Worm (Caenorhabditis elegans) whole organism, early embryonic: Measurements from ENCODE around the gene nspc-13.

Experiments used
- B0310.2 ChIP-seq: sonication (generic microtip); optimal IDR thresholded peaks from 2 replicates; lab custom pipeline; 2016; ENCODE audit warnings: mild to moderate bottlenecking, missing genetic modification characterization, missing compliant biosample characterization
- ama-1 ChIP-seq: fragments of 150-350 bp; optimal IDR thresholded peaks from 2 replicates; lab custom pipeline; 2014
- ceh-13 ChIP-seq: fragments of 200-800 bp; sonication (Bioruptor generic); optimal IDR thresholded peaks from 2 replicates; lab custom pipeline; 2018; ENCODE audit warnings: mild to moderate bottlenecking, missing genetic modification characterization, missing compliant biosample characterization
- ets-7 ChIP-seq: sonication (generic microtip); optimal IDR thresholded peaks from 2 replicates; lab custom pipeline; 2016; ENCODE audit warnings: missing genotype, missing genetic modification characterization, missing compliant biosample characterization
- hmbx-1 ChIP-seq: sonication (generic microtip); optimal IDR thresholded peaks from 2 replicates; lab custom pipeline; 2016; ENCODE audit warnings: mild to moderate bottlenecking, missing genetic modification characterization, missing compliant biosample characterization
- sea-1 ChIP-seq: fragments of 200-800 bp; sonication (Bioruptor generic); conservative IDR thresholded peaks from 2 replicates; pipeline ENCODE4 v1.3.6; 2022; ENCODE audit warnings: missing genetic modification characterization, missing compliant biosample characterization
- tbx-11 ChIP-seq: fragments of 200-800 bp; sonication (Bioruptor generic); IDR thresholded peaks from 2 replicates; pipeline ENCODE4 v1.3.6; 2022; ENCODE audit warnings: missing genetic modification characterization, missing compliant biosample characterization

DNA sequence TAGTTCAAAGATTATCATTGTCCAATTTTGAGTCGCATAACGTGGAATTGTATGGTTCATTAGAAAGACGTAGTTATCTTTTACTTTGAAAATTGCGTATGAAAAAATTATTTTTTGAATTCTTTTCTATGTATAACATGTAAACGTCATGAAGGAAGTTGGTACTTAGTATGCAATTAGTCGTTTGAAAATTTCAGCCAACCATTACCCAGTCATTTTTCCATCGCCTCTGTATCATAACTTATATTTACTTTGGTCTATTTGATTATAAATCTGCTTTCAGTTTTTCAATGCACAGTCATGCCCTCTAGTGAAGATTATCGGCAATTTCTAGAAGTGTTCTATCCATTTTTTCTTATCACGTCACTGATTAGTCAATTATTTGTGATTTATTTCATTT, 30.8 kb upstream of the nspc-13 start, which contains the start of gene srd-41:
- TF ChIP-seq ama-1 (lab: Kevin White, UChicago) (no peak), ets-7 (no peak), tbx-11 (GFP tag; lab: Robert Waterston, UW) (no peak), B0310.2 (tag; lab: Kevin White, UChicago) (no peak), sea-1 (no peak), ceh-13 (GFP tag; lab: Kevin White, UChicago) (no peak), hmbx-1 (no peak)
